Worm (Caenorhabditis elegans) whole organism, late embryonic: ENCODE data around the gene F44G4.6.

Experiments
- ama-1 ChIP-seq: fragments of 150-350 bp; optimal IDR thresholded peaks from 2 replicates; lab custom pipeline; 2014
- nfya-1 ChIP-seq: sonication (generic microtip); optimal IDR thresholded peaks from 2 replicates; lab custom pipeline; 2017; ENCODE audit warnings: missing genetic modification characterization, mild to moderate bottlenecking, missing compliant biosample characterization, antibody characterized with exemption, moderate library complexity
- pqm-1 ChIP-seq: sonication (generic microtip); optimal IDR thresholded peaks from 2 replicates; lab custom pipeline; 2016; ENCODE audit warnings: missing genetic modification characterization, missing compliant biosample characterization

ce11 chrII:8987962-8988361 is 13.6 kb downstream of the F44G4.6 start, which contains the start of gene C18E9.8:
- TF ChIP-seq ama-1 (lab: Kevin White, UChicago) (no peak), nfya-1 (tag; lab: Kevin White, UChicago) (no peak), pqm-1 (tag; lab: Kevin White, UChicago) (no peak)
